Worm (Caenorhabditis elegans) whole organism, L2 larva: ENCODE data around the gene ugt-34.

Experiments
- F13H6.1 ChIP-seq: sonication (generic microtip); optimal IDR thresholded peaks from 2 replicates; lab custom pipeline; 2016; ENCODE audit warnings: missing genetic modification characterization, missing compliant biosample characterization
- R02D3.7 ChIP-seq: fragments of 150-350 bp; optimal IDR thresholded peaks from 2 replicates; lab custom pipeline; 2014; ENCODE audit warnings: missing biosample characterization, missing genetic modification characterization
- aly-2 ChIP-seq: fragments of 150-350 bp; optimal IDR thresholded peaks from 2 replicates; lab custom pipeline; 2014; ENCODE audit warnings: missing biosample characterization, missing genetic modification characterization
- ama-1 ChIP-seq: fragments of 150-350 bp; optimal IDR thresholded peaks from 2 replicates; lab custom pipeline; 2018; ENCODE audit warnings: inconsistent platforms
- ceh-16 ChIP-seq: fragments of 150-350 bp; optimal IDR thresholded peaks from 2 replicates; lab custom pipeline; 2014; ENCODE audit warnings: missing biosample characterization, missing genetic modification characterization
- ceh-82 ChIP-seq: fragments of 150-350 bp; optimal IDR thresholded peaks from 2 replicates; lab custom pipeline; 2014; ENCODE audit warnings: missing biosample characterization, missing genetic modification characterization
- crh-2 ChIP-seq: sonication (generic microtip); optimal IDR thresholded peaks from 2 replicates; lab custom pipeline; 2017; ENCODE audit warnings: missing biosample characterization, missing genetic modification characterization
- elt-1 ChIP-seq: fragments of 150-350 bp; optimal IDR thresholded peaks from 2 replicates; lab custom pipeline; 2014; ENCODE audit warnings: missing biosample characterization, missing genetic modification characterization
- elt-3 ChIP-seq: sonication (generic microtip); optimal IDR thresholded peaks from 2 replicates; lab custom pipeline; 2017; ENCODE audit warnings: missing biosample characterization, missing genetic modification characterization
- fos-1 ChIP-seq: fragments of 150-350 bp; optimal IDR thresholded peaks from 2 replicates; lab custom pipeline; 2014; ENCODE audit warnings: missing biosample characterization, missing genetic modification characterization
- gmeb-1 ChIP-seq: fragments of 150-350 bp; optimal IDR thresholded peaks from 2 replicates; lab custom pipeline; 2014; ENCODE audit warnings: missing biosample characterization, missing genetic modification characterization
- lin-13 ChIP-seq: fragments of 150-350 bp; optimal IDR thresholded peaks from 2 replicates; lab custom pipeline; 2014; ENCODE audit warnings: missing biosample characterization, missing genetic modification reagents, missing genetic modification characterization
- lin-39 ChIP-seq: fragments of 150-350 bp; optimal IDR thresholded peaks from 2 replicates; lab custom pipeline; 2014; ENCODE audit warnings: missing biosample characterization, missing genetic modification reagents, missing genetic modification characterization
- mdl-1 ChIP-seq, 2 experiments: fragments of 150-350 bp in 1 of 2; sonication (generic microtip) in 1 of 2; optimal IDR thresholded peaks; 2 replicates each; lab custom pipeline; 2017; ENCODE audit warnings: missing biosample characterization in 2 of 2, missing genetic modification characterization in 2 of 2
- nhr-10 ChIP-seq: sonication (generic microtip); optimal IDR thresholded peaks from 2 replicates; lab custom pipeline; 2017; ENCODE audit warnings: missing biosample characterization, missing genetic modification characterization
- nhr-11 ChIP-seq: fragments of 150-350 bp; optimal IDR thresholded peaks from 2 replicates; lab custom pipeline; 2014; ENCODE audit warnings: missing biosample characterization, missing genetic modification characterization
- nhr-129 ChIP-seq: fragments of 150-350 bp; optimal IDR thresholded peaks from 2 replicates; lab custom pipeline; 2014; ENCODE audit warnings: missing biosample characterization, missing genetic modification characterization
- nhr-237 ChIP-seq: fragments of 150-350 bp; optimal IDR thresholded peaks from 2 replicates; lab custom pipeline; 2014; ENCODE audit warnings: missing biosample characterization, missing genetic modification characterization
- nhr-25 ChIP-seq: fragments of 150-350 bp; sonication (generic microtip); optimal IDR thresholded peaks from 3 replicates; lab custom pipeline; 2014; ENCODE audit warnings: missing biosample characterization, missing genetic modification characterization
- nhr-6 ChIP-seq: fragments of 150-350 bp; optimal IDR thresholded peaks from 2 replicates; lab custom pipeline; 2014; ENCODE audit warnings: missing biosample characterization, missing genetic modification characterization
- nhr-77 ChIP-seq: fragments of 150-350 bp; optimal IDR thresholded peaks from 2 replicates; lab custom pipeline; 2014; ENCODE audit warnings: missing biosample characterization, missing genetic modification characterization
- peb-1 ChIP-seq: fragments of 150-350 bp; optimal IDR thresholded peaks from 2 replicates; lab custom pipeline; 2014; ENCODE audit warnings: missing biosample characterization, missing genetic modification characterization
- sem-4 ChIP-seq: fragments of 150-350 bp; optimal IDR thresholded peaks from 2 replicates; lab custom pipeline; 2014; ENCODE audit warnings: missing biosample characterization, missing genetic modification reagents, missing genetic modification characterization
- skn-1 ChIP-seq: sonication (generic microtip); optimal IDR thresholded peaks from 2 replicates; lab custom pipeline; 2017; ENCODE audit warnings: missing biosample characterization, missing genetic modification characterization
- sma-3 ChIP-seq: sonication (generic microtip); optimal IDR thresholded peaks from 2 replicates; lab custom pipeline; 2016; ENCODE audit warnings: missing genetic modification reagents, missing genetic modification characterization, missing compliant biosample characterization
- sma-9 ChIP-seq, 2 experiments: fragments of 150-350 bp in 1 of 2; sonication (generic microtip) in 1 of 2; optimal IDR thresholded peaks; 2 replicates each; lab custom pipeline; 2014 to 2016; ENCODE audit warnings: missing genetic modification characterization in 2 of 2, mild to moderate bottlenecking in 1 of 2, missing biosample characterization in 1 of 2, missing compliant biosample characterization in 1 of 2, missing genetic modification reagents in 1 of 2, moderate library complexity in 1 of 2
- snpc-4 ChIP-seq: fragments of 150-350 bp; optimal IDR thresholded peaks from 2 replicates; lab custom pipeline; 2014; ENCODE audit warnings: missing biosample characterization, missing genetic modification characterization
- unc-55 ChIP-seq: fragments of 150-350 bp; sonication (generic microtip); optimal IDR thresholded peaks from 3 replicates; lab custom pipeline; 2014; ENCODE audit warnings: missing biosample characterization, missing genetic modification reagents, missing genetic modification characterization
- unc-62 ChIP-seq: fragments of 150-350 bp; optimal IDR thresholded peaks from 2 replicates; lab custom pipeline; 2014; ENCODE audit warnings: missing biosample characterization, missing genetic modification reagents, missing genetic modification characterization
- zag-1 ChIP-seq: fragments of 150-350 bp; optimal IDR thresholded peaks from 2 replicates; lab custom pipeline; 2014; ENCODE audit warnings: missing biosample characterization, missing genetic modification characterization
- ztf-1 ChIP-seq: fragments of 200-800 bp; sonication (Bioruptor generic); conservative IDR thresholded peaks from 2 replicates; pipeline ENCODE4 v1.3.6; 2022; ENCODE audit warnings: missing genetic modification characterization, missing compliant biosample characterization
- ztf-11 ChIP-seq: sonication (generic microtip); optimal IDR thresholded peaks from 2 replicates; lab custom pipeline; 2017; ENCODE audit warnings: missing biosample characterization, missing genetic modification characterization
- ztf-4 ChIP-seq: fragments of 150-350 bp; optimal IDR thresholded peaks from 2 replicates; lab custom pipeline; 2014; ENCODE audit warnings: missing biosample characterization, missing genetic modification characterization

Gene ugt-34

ce11 chrV:10659343-10659742 is 2.6 kb upstream of the ugt-34 start:
- TF ChIP-seq ceh-16 (tag; lab: Kevin White, UChicago) = no peak

- TF ChIP-seq unc-55 (GFP tag; lab: Kevin White, UChicago) = peak; percentile 17
- TF ChIP-seq sem-4 (tag; lab: Kevin White, UChicago) = no peak
Measured at ce11 chrV:10657959-10658358, 1.2 kb upstream of the ugt-34 start, which contains the start of gene tut-2. Gene tut-2, plus strand, starts transcription at chrV:10658235.

ce11 chrV:10654165-10654564 is 2.6 kb downstream of the ugt-34 start, which contains the start of gene ugt-35:
Gene ugt-35, minus strand, starts transcription at chrV:10654265.
- TF ChIP-seq ama-1 (lab: Kevin White, UChicago) = no peak
- no peak for TF ChIP-seq ztf-1
- no peak for TF ChIP-seq lin-39
- no peak for TF ChIP-seq skn-1 (tag; lab: Kevin White, UChicago)
- TF ChIP-seq F13H6.1 (tag; lab: Kevin White, UChicago) = no peak
- no peak for TF ChIP-seq sma-9 (GFP tag; optimal IDR thresholded peaks at IDR 0.05; lab: Kevin White, UChicago)
- TF ChIP-seq sma-9 (tag; optimal IDR thresholded peaks at IDR 0.05; lab: Kevin White, UChicago) = no peak
- TF ChIP-seq R02D3.7 (tag; lab: Kevin White, UChicago) = no peak
- TF ChIP-seq, all 48 proteins: peak for 0

ce11 chrV:10648146-10648545 is 8.6 kb downstream of the ugt-34 start, which contains the start of gene aqp-6:
Gene aqp-6, plus strand, starts transcription at chrV:10648446.
- TF ChIP-seq gmeb-1 (tag; lab: Kevin White, UChicago) (no peak), ceh-82 (tag; lab: Kevin White, UChicago) (no peak), fos-1 (no peak), nhr-237 (tag; lab: Kevin White, UChicago) (no peak), nhr-6 (tag; lab: Kevin White, UChicago) (no peak), peb-1 (tag; lab: Kevin White, UChicago) (no peak), ztf-11 (tag; lab: Kevin White, UChicago) (no peak), crh-2 (tag; lab: Kevin White, UChicago) (no peak), sma-3 (no peak), ceh-16 (tag; lab: Kevin White, UChicago) (no peak), ama-1 (lab: Kevin White, UChicago) (no peak), aly-2 (tag; lab: Kevin White, UChicago) (no peak), nhr-10 (tag; lab: Kevin White, UChicago) (no peak), unc-62 (GFP tag; lab: Kevin White, UChicago) (no peak)

ce11 chrV:10647043-10647611 is 9.7 kb downstream of the ugt-34 start, which contains the start of the genes C32C4.3 and C32C4.16:
Gene C32C4.3, minus strand, starts transcription at chrV:10647143.
Gene C32C4.16, plus strand, starts transcription at chrV:10647561.
- TF ChIP-seq peb-1 (tag; lab: Kevin White, UChicago) (no peak), ztf-4 (tag; lab: Kevin White, UChicago) (no peak), F13H6.1 (tag; lab: Kevin White, UChicago) (no peak), nhr-11 (tag; lab: Kevin White, UChicago) (no peak), nhr-6 (tag; lab: Kevin White, UChicago) (no peak)

- TF ChIP-seq nhr-25 (tag; lab: Kevin White, UChicago) (no peak), nhr-6 (tag; lab: Kevin White, UChicago) (no peak)
Measured at ce11 chrV:10640977-10641376, 15.8 kb downstream of the ugt-34 start.

ce11 chrV:10635722-10636121 is 21.1 kb downstream of the ugt-34 start, which contains the start of gene kvs-2:
Gene kvs-2, plus strand, starts transcription at chrV:10636022.
- TF ChIP-seq zag-1 (no peak), nhr-237 (tag; lab: Kevin White, UChicago) (no peak), mdl-1 (tag; optimal IDR thresholded peaks at IDR 0.05; lab: Kevin White, UChicago) (no peak), nhr-129 (tag; lab: Kevin White, UChicago) (no peak), lin-13 (no peak), unc-62 (GFP tag; lab: Kevin White, UChicago) (no peak), sma-3 (no peak), nhr-77 (tag; lab: Kevin White, UChicago) (no peak), sem-4 (tag; lab: Kevin White, UChicago) (no peak), elt-3 (no peak), R02D3.7 (tag; lab: Kevin White, UChicago) (no peak), lin-39 (no peak), snpc-4 (tag; lab: Kevin White, UChicago) (no peak), elt-1 (tag; lab: Kevin White, UChicago) (no peak)
